Fruit fly (Drosophila melanogaster) whole organism, prepupa: ENCODE data around the gene CG32295.

Source experiments
- CG10631 ChIP-seq: fragments of 200-800 bp; sonication (Bioruptor generic); optimal IDR thresholded peaks from 2 replicates; lab custom pipeline; 2016; ENCODE audit warnings: missing biosample characterization, missing genetic modification characterization
- CG10669 ChIP-seq: fragments of 200-800 bp; sonication (Bioruptor generic); optimal IDR thresholded peaks from 3 replicates; lab custom pipeline; 2018; ENCODE audit warnings: missing biosample characterization, mild to moderate bottlenecking, missing genetic modification characterization, moderate library complexity
- CG11294 ChIP-seq: fragments of 200-800 bp; sonication (Bioruptor generic); IDR thresholded peaks from 2 replicates; pipeline ENCODE4 v1.3.6; 2022; ENCODE audit warnings: missing biosample characterization, missing genetic modification characterization
- CG11762 ChIP-seq: fragments of 200-800 bp; sonication (Bioruptor generic); optimal IDR thresholded peaks from 3 replicates; lab custom pipeline; 2016; ENCODE audit warnings: missing biosample characterization, missing genetic modification characterization; ENCODE audit not compliant: insufficient read depth
- CG11902 ChIP-seq: fragments of 200-800 bp; sonication (Bioruptor generic); optimal IDR thresholded peaks from 3 replicates; lab custom pipeline; 2016; ENCODE audit warnings: missing biosample characterization, missing genetic modification characterization
- CG15336 ChIP-seq: fragments of 200-800 bp; sonication (Bioruptor generic); IDR thresholded peaks from 2 replicates; pipeline ENCODE4 v1.3.6; 2022; ENCODE audit warnings: missing biosample characterization, missing genetic modification characterization
- CG3032 ChIP-seq: fragments of 200-800 bp; optimal IDR thresholded peaks from 2 replicates; lab custom pipeline; 2019; ENCODE audit warnings: missing biosample characterization, mild to moderate bottlenecking, missing genetic modification characterization, moderate library complexity
- CG31627 ChIP-seq: fragments of 200-800 bp; sonication (Bioruptor generic); optimal IDR thresholded peaks from 3 replicates; lab custom pipeline; 2016; ENCODE audit warnings: missing biosample characterization, missing genetic modification characterization
- CG32006 ChIP-seq: fragments of 200-800 bp; sonication (Bioruptor generic); optimal IDR thresholded peaks from 3 replicates; lab custom pipeline; 2017; ENCODE audit warnings: missing biosample characterization, mild to moderate bottlenecking, missing genetic modification characterization
- CG34406 ChIP-seq: fragments of 200-800 bp; sonication (Bioruptor generic); optimal IDR thresholded peaks from 3 replicates; lab custom pipeline; 2016; ENCODE audit warnings: missing biosample characterization, missing genetic modification characterization
- CG4318 ChIP-seq: fragments of 200-800 bp; sonication (Bioruptor generic); optimal IDR thresholded peaks from 3 replicates; lab custom pipeline; 2017; ENCODE audit warnings: missing biosample characterization, mild to moderate bottlenecking, missing genetic modification characterization
- CG6276 ChIP-seq: fragments of 200-800 bp; sonication (Bioruptor generic); optimal IDR thresholded peaks from 2 replicates; lab custom pipeline; 2017; ENCODE audit warnings: missing biosample characterization, mild to moderate bottlenecking, missing genetic modification characterization
- CG6792 ChIP-seq: fragments of 200-800 bp; sonication (Bioruptor generic); optimal IDR thresholded peaks from 3 replicates; lab custom pipeline; 2016; ENCODE audit warnings: missing biosample characterization, missing genetic modification characterization
- CG6808 ChIP-seq: fragments of 200-800 bp; sonication (Bioruptor generic); optimal IDR thresholded peaks from 3 replicates; lab custom pipeline; 2017; ENCODE audit warnings: missing biosample characterization, missing genetic modification characterization, mild to moderate bottlenecking, moderate library complexity, missing genetic modification reagents
- CG6854 ChIP-seq: fragments of 200-800 bp; sonication (Bioruptor generic); optimal IDR thresholded peaks from 2 replicates; lab custom pipeline; 2017; ENCODE audit warnings: missing biosample characterization, mild to moderate bottlenecking, missing genetic modification characterization
- CG8119 ChIP-seq: fragments of 200-800 bp; sonication (Bioruptor generic); IDR thresholded peaks from 3 replicates; pipeline ENCODE4 v1.3.6; 2022; ENCODE audit warnings: missing biosample characterization, missing genetic modification characterization
- CG8319 ChIP-seq: fragments of 200-800 bp; sonication (Bioruptor generic); optimal IDR thresholded peaks from 3 replicates; lab custom pipeline; 2016; ENCODE audit warnings: missing biosample characterization, missing genetic modification characterization
- CG9139 ChIP-seq: fragments of 200-800 bp; sonication (Bioruptor generic); optimal IDR thresholded peaks from 3 replicates; lab custom pipeline; 2017; ENCODE audit warnings: missing biosample characterization, mild to moderate bottlenecking, missing genetic modification characterization
- Eip75B ChIP-seq: fragments of 200-800 bp; sonication (Bioruptor generic); optimal IDR thresholded peaks from 3 replicates; lab custom pipeline; 2016; ENCODE audit warnings: missing biosample characterization, missing genetic modification characterization
- Eip93F ChIP-seq: fragments of 200-800 bp; sonication (Bioruptor generic); optimal IDR thresholded peaks from 2 replicates; lab custom pipeline; 2016; ENCODE audit warnings: missing biosample characterization, mild to moderate bottlenecking, missing genetic modification characterization
- Ets21C ChIP-seq: fragments of 200-800 bp; sonication (Bioruptor generic); optimal IDR thresholded peaks from 3 replicates; lab custom pipeline; 2016; ENCODE audit warnings: missing biosample characterization, missing genetic modification characterization
- Ets96B ChIP-seq: fragments of 200-800 bp; optimal IDR thresholded peaks from 2 replicates; lab custom pipeline; 2019; ENCODE audit warnings: missing biosample characterization, mild to moderate bottlenecking, missing genetic modification characterization, moderate library complexity
- Hr38 ChIP-seq: sonication (Bioruptor generic); optimal IDR thresholded peaks from 2 replicates; lab custom pipeline; 2016; ENCODE audit warnings: missing biosample characterization, missing genetic modification characterization
- Hr4 ChIP-seq: fragments of 200-800 bp; sonication (Bioruptor generic); optimal IDR thresholded peaks from 3 replicates; lab custom pipeline; 2016; ENCODE audit warnings: missing biosample characterization, missing genetic modification characterization
- Lpt ChIP-seq: fragments of 200-800 bp; sonication (Bioruptor generic); optimal IDR thresholded peaks from 3 replicates; lab custom pipeline; 2016; ENCODE audit warnings: missing biosample characterization, missing genetic modification characterization
- OdsH ChIP-seq: fragments of 200-800 bp; sonication (Bioruptor generic); optimal IDR thresholded peaks from 3 replicates; lab custom pipeline; 2016; ENCODE audit warnings: missing biosample characterization, missing genetic modification characterization
- Sox102F ChIP-seq: fragments of 200-800 bp; sonication (Bioruptor generic); optimal IDR thresholded peaks from 2 replicates; lab custom pipeline; 2016; ENCODE audit warnings: missing biosample characterization, mild to moderate bottlenecking, missing genetic modification characterization
- Sox15 ChIP-seq: fragments of 200-800 bp; sonication (Bioruptor generic); optimal IDR thresholded peaks from 3 replicates; lab custom pipeline; 2016; ENCODE audit warnings: missing biosample characterization, missing genetic modification characterization
- achi ChIP-seq: fragments of 200-800 bp; sonication (Bioruptor generic); optimal IDR thresholded peaks from 3 replicates; lab custom pipeline; 2016; ENCODE audit warnings: missing biosample characterization, missing genetic modification characterization
- acj6 ChIP-seq: fragments of 200-800 bp; sonication (Bioruptor generic); optimal IDR thresholded peaks from 3 replicates; lab custom pipeline; 2016; ENCODE audit warnings: missing biosample characterization, missing genetic modification characterization
- dac ChIP-seq: fragments of 200-800 bp; sonication (Bioruptor generic); optimal IDR thresholded peaks from 2 replicates; lab custom pipeline; 2017; ENCODE audit warnings: missing biosample characterization, mild to moderate bottlenecking, missing genetic modification characterization
- eg ChIP-seq: fragments of 200-800 bp; sonication (Bioruptor generic); IDR thresholded peaks from 3 replicates; pipeline ENCODE4 v1.3.6; 2022; ENCODE audit warnings: missing biosample characterization, missing genetic modification characterization
- fd85E ChIP-seq: fragments of 200-800 bp; sonication (Bioruptor generic); optimal IDR thresholded peaks from 3 replicates; lab custom pipeline; 2016; ENCODE audit warnings: missing biosample characterization, missing genetic modification characterization
- net ChIP-seq: fragments of 200-800 bp; sonication (Bioruptor generic); optimal IDR thresholded peaks from 3 replicates; lab custom pipeline; 2016; ENCODE audit warnings: missing biosample characterization, missing genetic modification characterization
- pdm3 ChIP-seq: fragments of 200-800 bp; sonication (Bioruptor generic); optimal IDR thresholded peaks from 3 replicates; lab custom pipeline; 2016; ENCODE audit warnings: missing biosample characterization, missing genetic modification characterization
- salr ChIP-seq, 2 experiments: fragments of 200-800 bp; sonication (Bioruptor generic); optimal IDR thresholded peaks; 3 replicates each; lab custom pipeline; 2016 to 2018; ENCODE audit warnings: missing biosample characterization in 2 of 2, missing genetic modification characterization in 2 of 2, mild to moderate bottlenecking in 1 of 2
- spab ChIP-seq: fragments of 200-800 bp; sonication (Bioruptor generic); optimal IDR thresholded peaks from 2 replicates; lab custom pipeline; 2017; ENCODE audit warnings: missing biosample characterization, mild to moderate bottlenecking, missing genetic modification characterization, missing genetic modification reagents
- ss ChIP-seq, 2 experiments: fragments of 200-800 bp; sonication (Bioruptor generic); optimal IDR thresholded peaks; 2 replicates in 1 of 2; 3 replicates in 1 of 2; lab custom pipeline; 2017 to 2018; ENCODE audit warnings: mild to moderate bottlenecking in 2 of 2, missing biosample characterization in 2 of 2, missing genetic modification characterization in 2 of 2, moderate library complexity in 1 of 2
- svp ChIP-seq: fragments of 200-800 bp; sonication (Bioruptor generic); peaks from one replicate; lab custom pipeline; 2016; ENCODE audit warnings: missing biosample characterization, missing genetic modification characterization
- topi ChIP-seq: fragments of 200-800 bp; sonication (Bioruptor generic); optimal IDR thresholded peaks from 3 replicates; lab custom pipeline; 2016; ENCODE audit warnings: missing biosample characterization, missing genetic modification characterization
- vri ChIP-seq: fragments of 200-800 bp; sonication (Bioruptor generic); optimal IDR thresholded peaks from 3 replicates; lab custom pipeline; 2016; ENCODE audit warnings: missing biosample characterization, mild to moderate bottlenecking, missing genetic modification characterization

CG32295 gene

DNA sequence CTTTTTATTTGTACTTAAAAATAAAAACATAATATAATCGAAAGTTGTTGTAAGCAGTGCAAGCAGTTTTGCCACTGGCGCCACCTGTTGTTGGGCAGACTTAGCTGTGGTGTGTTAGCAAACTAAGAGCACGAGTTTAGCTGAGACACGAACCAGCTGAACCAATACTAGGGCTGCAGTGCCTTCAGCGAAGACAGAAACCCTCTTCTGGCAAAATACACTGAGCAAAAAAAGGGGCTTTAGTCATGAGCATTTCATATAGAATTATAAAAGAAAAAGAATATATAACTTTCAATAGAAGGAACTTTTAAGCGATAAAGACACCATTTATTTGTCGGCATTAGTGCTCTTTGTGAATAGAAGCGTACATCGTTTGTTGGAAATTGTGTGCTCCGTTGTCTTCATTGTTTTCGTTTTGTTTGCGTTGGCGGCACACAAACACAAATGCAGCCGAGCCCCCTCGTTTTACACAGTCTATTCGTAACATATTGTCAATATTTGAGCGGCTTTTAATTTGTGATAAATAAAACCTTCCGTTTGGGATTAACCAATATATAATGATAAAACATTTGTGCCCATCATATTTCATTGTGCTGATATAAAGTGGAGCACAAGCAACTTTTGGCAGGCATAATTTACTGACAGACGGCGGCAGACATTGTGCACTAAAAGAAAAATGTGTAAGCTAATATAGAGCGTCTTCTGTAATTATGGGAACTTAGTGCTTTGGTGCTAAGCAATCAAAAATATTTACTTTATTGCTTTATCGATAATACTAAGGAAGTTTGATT lies 4.8 kb upstream of the CG32295 start (continued):
- peak in 1 of 2 experiments; percentile 6 for TF ChIP-seq ss (GFP tag; optimal IDR thresholded peaks at IDR 0.05; lab: Kevin White, UChicago)
- no peak for TF ChIP-seq Eip93F (GFP tag; lab: Kevin White, UChicago)
- peak; percentile 71 for TF ChIP-seq topi (GFP tag; lab: Kevin White, UChicago)
- TF ChIP-seq CG10669 (GFP tag; lab: Kevin White, UChicago): peak; percentile 35
- peak; percentile 20 for TF ChIP-seq CG11902 (GFP tag; lab: Kevin White, UChicago)
- peak; percentile 69 for TF ChIP-seq Sox102F
- peak; percentile 66 for TF ChIP-seq CG31627
- peak; percentile 62 for TF ChIP-seq CG6276 (GFP tag; lab: Kevin White, UChicago)
- peak; percentile 38 for TF ChIP-seq CG6854
- peak; percentile 37 for TF ChIP-seq OdsH
- peak; percentile 17 for TF ChIP-seq Sox15 (GFP tag; lab: Kevin White, UChicago)
- TF ChIP-seq CG3032 (tag; lab: Kevin White, UChicago): peak; percentile 60
- TF ChIP-seq CG11762 (GFP tag; lab: Kevin White, UChicago): peak; percentile 44
- peak; percentile 31 for TF ChIP-seq CG4318 (GFP tag; lab: Kevin White, UChicago)
- TF ChIP-seq Eip75B: peak; percentile 46
- TF ChIP-seq CG34406: peak; percentile 69
- no peak for TF ChIP-seq CG9139 (GFP tag; lab: Kevin White, UChicago)
- peak; percentile 57 for TF ChIP-seq acj6
- peak; percentile 85 for TF ChIP-seq svp (GFP tag; lab: Kevin White, UChicago)
- no peak for TF ChIP-seq CG8319 (GFP tag; lab: Kevin White, UChicago)
- peak; percentile 58 for TF ChIP-seq pdm3 (GFP tag; lab: Kevin White, UChicago)
- TF ChIP-seq vri (GFP tag; lab: Kevin White, UChicago): peak; percentile 50
- peak; percentile 29 for TF ChIP-seq Lpt (GFP tag; lab: Kevin White, UChicago)
- TF ChIP-seq CG6808 (GFP tag; lab: Kevin White, UChicago): peak; percentile 45
- TF ChIP-seq dac (GFP tag; lab: Kevin White, UChicago): no peak
- TF ChIP-seq salr (GFP tag; optimal IDR thresholded peaks at IDR 0.05; lab: Kevin White, UChicago): peak; percentile 7 to 28
- peak; percentile 39 for TF ChIP-seq spab (GFP tag; lab: Kevin White, UChicago)
- TF ChIP-seq Ets21C: no peak
- peak; percentile 6 for TF ChIP-seq CG10631 (GFP tag; lab: Kevin White, UChicago)
- TF ChIP-seq Hr4 (GFP tag; lab: Kevin White, UChicago): peak; percentile 66
- peak; percentile 47 for TF ChIP-seq achi (GFP tag; lab: Kevin White, UChicago)

DNA sequence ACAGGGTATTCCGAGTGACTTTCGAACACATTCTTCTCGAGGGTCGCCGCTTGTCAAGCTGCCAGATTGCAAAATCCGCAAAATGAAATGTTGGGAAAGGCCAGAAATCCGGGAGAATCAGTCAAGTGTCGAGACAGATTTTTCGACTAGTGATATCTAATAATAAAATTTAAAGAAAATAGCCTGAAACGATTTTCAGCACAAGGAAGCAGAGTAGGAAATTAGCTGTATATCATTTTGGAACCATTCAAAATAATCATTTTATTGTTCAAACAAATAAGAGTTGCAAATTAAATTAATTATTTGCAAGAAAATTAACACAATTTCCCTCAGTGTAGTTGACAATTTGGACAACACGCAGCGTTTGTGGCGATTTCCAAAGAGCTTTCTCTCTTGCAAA lies 3.9 kb upstream of the CG32295 start:
- no peak for TF ChIP-seq topi (GFP tag; lab: Kevin White, UChicago)
- TF ChIP-seq svp (GFP tag; lab: Kevin White, UChicago): no peak
- peak; percentile 58; the same call in 2 of the 3 replicates for TF ChIP-seq CG8119 (GFP tag; lab: Robert Waterston, UW)
- TF ChIP-seq Sox15 (GFP tag; lab: Kevin White, UChicago): no peak
- no peak for TF ChIP-seq Hr38
- TF ChIP-seq CG32006 (GFP tag; lab: Kevin White, UChicago): peak; percentile 16
- TF ChIP-seq eg (GFP tag; lab: Robert Waterston, UW): peak; percentile 23; the same call in 1 of the 3 replicates
- TF ChIP-seq CG11762 (GFP tag; lab: Kevin White, UChicago): no peak
- no peak for TF ChIP-seq dac (GFP tag; lab: Kevin White, UChicago)
- TF ChIP-seq CG6854: no peak
- no peak for TF ChIP-seq Hr4 (GFP tag; lab: Kevin White, UChicago)
- no peak for TF ChIP-seq net (GFP tag; lab: Kevin White, UChicago)
- TF ChIP-seq salr (GFP tag; optimal IDR thresholded peaks at IDR 0.05; lab: Kevin White, UChicago): no peak
- TF ChIP-seq fd85E (GFP tag; lab: Kevin White, UChicago): no peak
- peak; percentile 43; the same call in 1 of the 2 replicates for TF ChIP-seq CG15336 (GFP tag; lab: Robert Waterston, UW)
- TF ChIP-seq CG11294: no peak
- no peak for TF ChIP-seq pdm3 (GFP tag; lab: Kevin White, UChicago)
- no peak for TF ChIP-seq CG4318 (GFP tag; lab: Kevin White, UChicago)
- TF ChIP-seq CG31627: no peak
- no peak for TF ChIP-seq Ets96B (tag; lab: Kevin White, UChicago)
- TF ChIP-seq achi (GFP tag; lab: Kevin White, UChicago): no peak
- TF ChIP-seq CG6276 (GFP tag; lab: Kevin White, UChicago): peak; percentile 23
- TF ChIP-seq Lpt (GFP tag; lab: Kevin White, UChicago): no peak
- no peak for TF ChIP-seq CG6792 (GFP tag; lab: Kevin White, UChicago)
